Worm (Caenorhabditis elegans) whole organism, L3 larva: ENCODE data around the gene K07H8.5.

Experiments used
- ceh-82 ChIP-seq: fragments of 150-350 bp; optimal IDR thresholded peaks from 2 replicates; lab custom pipeline; 2014; ENCODE audit warnings: missing biosample characterization, missing genetic modification characterization
- elt-2 ChIP-seq: sonication (generic microtip); optimal IDR thresholded peaks from 2 replicates; lab custom pipeline; 2016; ENCODE audit warnings: missing genetic modification reagents, mild to moderate bottlenecking, missing genetic modification characterization, missing compliant biosample characterization
- elt-3 ChIP-seq, 3 experiments: fragments of 150-350 bp in 1 of 3; sonication (generic microtip) in 2 of 3; optimal IDR thresholded peaks; 2 replicates in 2 of 3; 4 replicates in 1 of 3; lab custom pipeline; 2014 to 2017; ENCODE audit warnings: missing biosample characterization in 3 of 3, missing genetic modification characterization in 3 of 3
- fkh-10 ChIP-seq: sonication (generic microtip); optimal IDR thresholded peaks from 2 replicates; lab custom pipeline; 2017; ENCODE audit warnings: missing biosample characterization, missing genetic modification reagents, missing genetic modification characterization
- fos-1 ChIP-seq: fragments of 150-350 bp; optimal IDR thresholded peaks from 2 replicates; lab custom pipeline; 2014; ENCODE audit warnings: missing biosample characterization, missing genetic modification characterization
- jun-1 ChIP-seq: fragments of 150-350 bp; optimal IDR thresholded peaks from 2 replicates; lab custom pipeline; 2014; ENCODE audit warnings: missing biosample characterization, missing genetic modification reagents, missing genetic modification characterization
- lin-39 ChIP-seq: fragments of 150-350 bp; optimal IDR thresholded peaks from 2 replicates; lab custom pipeline; 2018; ENCODE audit warnings: missing biosample characterization, missing genetic modification reagents, missing genetic modification characterization
- nhr-28 ChIP-seq: fragments of 150-350 bp; optimal IDR thresholded peaks from 2 replicates; lab custom pipeline; 2014; ENCODE audit warnings: missing biosample characterization, missing genetic modification characterization
- pqm-1 ChIP-seq: fragments of 150-350 bp; optimal IDR thresholded peaks from 2 replicates; lab custom pipeline; 2017; ENCODE audit warnings: missing biosample characterization, missing genetic modification characterization, inconsistent platforms
- skn-1 ChIP-seq: fragments of 150-350 bp; optimal IDR thresholded peaks from 2 replicates; lab custom pipeline; 2014; ENCODE audit warnings: missing biosample characterization, missing genetic modification characterization
- zag-1 ChIP-seq: fragments of 150-350 bp; optimal IDR thresholded peaks from 2 replicates; lab custom pipeline; 2014; ENCODE audit warnings: missing biosample characterization, missing genetic modification characterization

DNA sequence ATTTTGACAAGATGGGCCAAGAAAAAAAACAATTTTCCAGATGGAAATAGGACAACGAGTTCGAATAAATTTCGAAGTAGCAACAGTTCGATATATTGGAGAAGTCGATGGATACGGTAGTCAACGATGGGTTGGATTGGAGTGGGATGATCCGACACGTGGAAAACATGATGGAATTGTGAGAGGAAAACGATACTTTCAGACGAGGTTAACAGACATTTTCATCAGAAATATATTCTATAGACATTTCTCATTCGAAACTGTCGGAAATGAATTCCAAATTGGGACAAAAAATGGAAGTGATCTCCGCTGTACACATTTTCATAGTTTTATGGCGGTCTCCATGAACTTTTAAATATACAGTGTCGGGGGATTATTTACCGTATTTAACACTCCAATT lies 26.5 kb downstream of the K07H8.5 start, which contains the start of gene tbce-1:
- no peak for TF ChIP-seq fos-1 (tag; lab: Kevin White, UChicago)
- no peak for TF ChIP-seq zag-1 (tag; lab: Kevin White, UChicago)
- TF ChIP-seq fkh-10 (GFP tag; lab: Kevin White, UChicago) = no peak
- no peak for TF ChIP-seq elt-3 (tag; optimal IDR thresholded peaks at IDR 0.05; lab: Kevin White, UChicago)
- no peak for TF ChIP-seq pqm-1 (tag; lab: Kevin White, UChicago)
- TF ChIP-seq skn-1 (tag; lab: Kevin White, UChicago) = no peak
- no peak for TF ChIP-seq lin-39 (tag; lab: Kevin White, UChicago)
- TF ChIP-seq nhr-28 (tag; lab: Kevin White, UChicago) = no peak
- no peak for TF ChIP-seq jun-1
- TF ChIP-seq elt-2 = no peak
- no peak for TF ChIP-seq ceh-82 (tag; lab: Kevin White, UChicago)
